Fruit fly (Drosophila melanogaster): Measurements from ENCODE around the gene CG44085.

DNA sequence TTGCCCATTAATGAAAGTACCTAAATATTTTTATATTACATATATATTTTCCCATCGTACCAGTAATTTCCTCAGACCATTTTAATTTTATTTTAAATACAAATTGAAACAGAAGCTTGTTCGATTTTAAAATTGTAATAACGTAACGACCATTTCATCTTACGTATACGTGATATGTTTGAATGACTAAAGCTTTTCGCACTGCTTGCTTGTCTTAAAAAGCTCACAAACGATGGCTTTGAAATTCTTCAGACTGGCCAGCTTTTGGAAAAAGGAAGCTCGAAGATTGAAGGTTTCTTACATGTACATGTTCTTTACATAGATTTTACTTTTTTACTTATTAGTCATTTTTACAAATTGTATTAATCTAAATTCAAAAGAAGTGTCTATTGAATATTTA lies 71.9 kb downstream of the CG44085 start:
- TF ChIP-seq Sin3A (optimal IDR thresholded peaks at IDR 0.05) (no peak), h (optimal IDR thresholded peaks at IDR 0.05) (no peak), psq (optimal IDR thresholded peaks at IDR 0.05) (no peak), insv (optimal IDR thresholded peaks at IDR 0.05) (no peak)
